Fruit fly (Drosophila melanogaster) whole organism, embryonic: Measurements from ENCODE around the gene Acp32CD.

Experiments
- Ada2b ChIP-seq: fragments of 200-800 bp; sonication (Bioruptor generic); IDR thresholded peaks from 2 replicates; pipeline ENCODE4 v1.3.6; 2022; ENCODE audit warnings: missing biosample characterization, missing genetic modification characterization
- Adf1 ChIP-seq: fragments of 200-800 bp; sonication (Bioruptor generic); IDR thresholded peaks from 2 replicates; pipeline ENCODE4 v1.3.6; 2022; ENCODE audit warnings: missing biosample characterization, missing genetic modification characterization
- Antp ChIP-seq: fragments of 200-800 bp; sonication (Bioruptor generic); optimal IDR thresholded peaks from 3 replicates; lab custom pipeline; 2016; ENCODE audit warnings: missing biosample characterization, missing genetic modification characterization
- CG10209 ChIP-seq: fragments of 200-800 bp; sonication (Bioruptor generic); optimal IDR thresholded peaks from 3 replicates; lab custom pipeline; 2017; ENCODE audit warnings: missing biosample characterization, mild to moderate bottlenecking, missing genetic modification characterization, missing genetic modification reagents
- CG10654 ChIP-seq: fragments of 200-800 bp; sonication (Bioruptor generic); optimal IDR thresholded peaks from 2 replicates; lab custom pipeline; 2016; ENCODE audit warnings: missing biosample characterization, missing genetic modification characterization
- CG10979 ChIP-seq: fragments of 200-800 bp; sonication (Bioruptor generic); optimal IDR thresholded peaks from 2 replicates; lab custom pipeline; 2018; ENCODE audit warnings: missing biosample characterization, mild to moderate bottlenecking, missing genetic modification characterization, moderate library complexity
- CG13624 ChIP-seq: fragments of 200-800 bp; sonication (Bioruptor generic); optimal IDR thresholded peaks from 2 replicates; lab custom pipeline; 2016; ENCODE audit warnings: missing biosample characterization, missing genetic modification characterization
- CG14050 ChIP-seq: fragments of 200-800 bp; sonication (Bioruptor generic); IDR thresholded peaks from 3 replicates; pipeline ENCODE4 v1.3.6; 2022; ENCODE audit warnings: missing biosample characterization, missing genetic modification characterization
- CG15514 ChIP-seq: fragments of 200-800 bp; sonication (Bioruptor generic); optimal IDR thresholded peaks from 3 replicates; lab custom pipeline; 2017; ENCODE audit warnings: missing biosample characterization, missing genetic modification characterization, mild to moderate bottlenecking, moderate library complexity, missing genetic modification reagents
- CG17802 ChIP-seq: fragments of 200-800 bp; sonication (Bioruptor generic); optimal IDR thresholded peaks from 2 replicates; lab custom pipeline; 2018; ENCODE audit warnings: missing biosample characterization, mild to moderate bottlenecking, missing genetic modification characterization, moderate library complexity
- CG18011 ChIP-seq: fragments of 200-800 bp; sonication (Bioruptor generic); optimal IDR thresholded peaks from 2 replicates; lab custom pipeline; 2017; ENCODE audit warnings: missing biosample characterization, missing genetic modification characterization, mild to moderate bottlenecking, moderate library complexity, missing genotype
- CG2712 ChIP-seq: fragments of 200-800 bp; optimal IDR thresholded peaks from 3 replicates; lab custom pipeline; 2019; ENCODE audit warnings: missing biosample characterization, mild to moderate bottlenecking, missing genetic modification characterization, moderate library complexity
- CG42726 ChIP-seq: fragments of 200-800 bp; sonication (Bioruptor generic); IDR thresholded peaks from 2 replicates; pipeline ENCODE4 v1.3.6; 2022; ENCODE audit warnings: missing biosample characterization, missing genetic modification characterization; ENCODE audit not compliant: partially characterized antibody
- CG6854 ChIP-seq: fragments of 200-800 bp; sonication (Bioruptor generic); optimal IDR thresholded peaks from 3 replicates; lab custom pipeline; 2017; ENCODE audit warnings: missing biosample characterization, mild to moderate bottlenecking, missing genetic modification characterization
- CG7271 ChIP-seq: fragments of 200-800 bp; sonication (Bioruptor generic); optimal IDR thresholded peaks from 2 replicates; lab custom pipeline; 2018; ENCODE audit warnings: missing biosample characterization, mild to moderate bottlenecking, missing genetic modification characterization, moderate library complexity
- CkIIα-i1 ChIP-seq: fragments of 200-800 bp; sonication (Bioruptor generic); IDR thresholded peaks from 2 replicates; pipeline ENCODE4 v1.3.6; 2022; ENCODE audit warnings: missing biosample characterization, missing genetic modification characterization
- Dek ChIP-seq: fragments of 200-800 bp; sonication (Bioruptor generic); optimal IDR thresholded peaks from 3 replicates; lab custom pipeline; 2019; ENCODE audit warnings: missing biosample characterization, mild to moderate bottlenecking, missing genetic modification characterization, moderate library complexity
- ERR ChIP-seq: fragments of 200-800 bp; sonication (Bioruptor generic); optimal IDR thresholded peaks from 2 replicates; lab custom pipeline; 2016; ENCODE audit warnings: missing biosample characterization, missing genetic modification characterization
- Elba2 ChIP-seq: fragments of 200-800 bp; sonication (Bioruptor generic); optimal IDR thresholded peaks from 3 replicates; lab custom pipeline; 2016; ENCODE audit warnings: missing biosample characterization, missing genetic modification characterization
- Ets65A ChIP-seq: fragments of 200-800 bp; sonication (Bioruptor generic); peaks from one replicate; lab custom pipeline; 2016; ENCODE audit warnings: missing biosample characterization, missing genetic modification characterization
- H2.0 ChIP-seq: fragments of 200-800 bp; sonication (Bioruptor generic); IDR thresholded peaks from 2 replicates; pipeline ENCODE4 v1.3.6; 2022; ENCODE audit warnings: missing biosample characterization, missing genetic modification characterization
- Hand ChIP-seq: fragments of 200-800 bp; sonication (Bioruptor generic); optimal IDR thresholded peaks from 2 replicates; lab custom pipeline; 2017; ENCODE audit warnings: mild to moderate bottlenecking, missing biosample characterization, missing genetic modification reagents, missing genetic modification characterization
- HmgD ChIP-seq: fragments of 200-800 bp; sonication (Bioruptor generic); optimal IDR thresholded peaks from 3 replicates; lab custom pipeline; 2016; ENCODE audit warnings: missing biosample characterization, missing genetic modification characterization
- Hr39 ChIP-seq: fragments of >200 bp; optimal IDR thresholded peaks from 2 replicates; lab custom pipeline; 2017
- Nf-YC ChIP-seq: fragments of 200-800 bp; optimal IDR thresholded peaks from 3 replicates; lab custom pipeline; 2019; ENCODE audit warnings: missing biosample characterization, mild to moderate bottlenecking, missing genetic modification characterization, moderate library complexity
- Rfx ChIP-seq: fragments of 200-800 bp; sonication (Bioruptor generic); IDR thresholded peaks from 2 replicates; pipeline ENCODE4 v1.3.6; 2022; ENCODE audit warnings: missing biosample characterization, missing genetic modification characterization
- Xrp1 ChIP-seq: fragments of 200-800 bp; sonication (Bioruptor generic); IDR thresholded peaks from 2 replicates; pipeline ENCODE4 v1.3.6; 2022; ENCODE audit warnings: missing biosample characterization, missing genetic modification characterization
- amos ChIP-seq: fragments of 200-800 bp; sonication (Bioruptor generic); IDR thresholded peaks from 2 replicates; pipeline ENCODE4 v1.3.6; 2022; ENCODE audit warnings: missing biosample characterization, missing genetic modification characterization; ENCODE audit not compliant: partially characterized antibody
- ap ChIP-seq: fragments of 200-800 bp; sonication (Bioruptor generic); IDR thresholded peaks from 2 replicates; pipeline ENCODE4 v1.3.6; 2022; ENCODE audit warnings: missing biosample characterization, missing genetic modification characterization
- bab2 ChIP-seq: fragments of 200-800 bp; sonication (Bioruptor generic); optimal IDR thresholded peaks from 2 replicates; lab custom pipeline; 2016; ENCODE audit warnings: missing biosample characterization, missing genetic modification characterization
- br ChIP-seq: fragments of >200 bp; optimal IDR thresholded peaks from 2 replicates; lab custom pipeline; 2017
- chn ChIP-seq: fragments of 200-800 bp; sonication (Bioruptor generic); optimal IDR thresholded peaks from 2 replicates; lab custom pipeline; 2016; ENCODE audit warnings: missing biosample characterization, missing genetic modification characterization
- en ChIP-seq: fragments of 200-800 bp; sonication (Bioruptor generic); optimal IDR thresholded peaks from 2 replicates; lab custom pipeline; 2016; ENCODE audit warnings: missing biosample characterization, missing genetic modification characterization
- fd3F ChIP-seq: fragments of 200-800 bp; sonication (Bioruptor generic); optimal IDR thresholded peaks from 2 replicates; lab custom pipeline; 2018; ENCODE audit warnings: missing biosample characterization, mild to moderate bottlenecking, missing genetic modification characterization, moderate library complexity
- ftz-f1 ChIP-seq: fragments of 200-800 bp; sonication (Bioruptor generic); optimal IDR thresholded peaks from 2 replicates; lab custom pipeline; 2016; ENCODE audit warnings: missing biosample characterization, missing genetic modification characterization
- fu2 ChIP-seq: fragments of 200-800 bp; sonication (Bioruptor generic); optimal IDR thresholded peaks from 2 replicates; lab custom pipeline; 2016; ENCODE audit warnings: missing biosample characterization, missing genetic modification characterization
- ham ChIP-seq: fragments of 200-800 bp; sonication (Bioruptor generic); IDR thresholded peaks from 2 replicates; pipeline ENCODE4 v1.3.6; 2022; ENCODE audit warnings: missing biosample characterization, missing genetic modification characterization
- hb ChIP-seq: fragments of 200-800 bp; sonication (Bioruptor generic); IDR thresholded peaks from 3 replicates; pipeline ENCODE4 v1.3.6; 2022; ENCODE audit warnings: missing biosample characterization, missing genetic modification characterization; ENCODE audit not compliant: partially characterized antibody
- inv ChIP-seq: fragments of 200-800 bp; sonication (Bioruptor generic); IDR thresholded peaks from 2 replicates; pipeline ENCODE4 v1.3.6; 2022; ENCODE audit warnings: missing biosample characterization, missing genetic modification characterization; ENCODE audit not compliant: partially characterized antibody
- jumu ChIP-seq: fragments of 200-800 bp; sonication (Bioruptor generic); optimal IDR thresholded peaks from 3 replicates; lab custom pipeline; 2016; ENCODE audit warnings: missing biosample characterization, missing genetic modification characterization
- lilli ChIP-seq: fragments of 200-800 bp; sonication (Bioruptor generic); optimal IDR thresholded peaks from 3 replicates; lab custom pipeline; 2016; ENCODE audit warnings: missing biosample characterization, missing genetic modification characterization
- lola ChIP-seq, 3 experiments: fragments of >200 bp in 2 of 3; fragments of 200-800 bp in 1 of 3; sonication (Bioruptor generic) in 1 of 3; optimal IDR thresholded peaks; 2 replicates each; lab custom pipeline; 2017 to 2019; ENCODE audit warnings: missing biosample characterization in 3 of 3, missing genetic modification characterization in 3 of 3, mild to moderate bottlenecking in 1 of 3, moderate library complexity in 1 of 3
- mam ChIP-seq: fragments of 200-800 bp; sonication (Bioruptor generic); optimal IDR thresholded peaks from 3 replicates; lab custom pipeline; 2016; ENCODE audit warnings: missing biosample characterization, missing genetic modification characterization
- nau ChIP-seq: fragments of 200-800 bp; sonication (Bioruptor generic); optimal IDR thresholded peaks from 3 replicates; lab custom pipeline; 2017; ENCODE audit warnings: missing biosample characterization, mild to moderate bottlenecking, missing genetic modification characterization, missing genetic modification reagents
- nerfin-1 ChIP-seq: fragments of 200-800 bp; sonication (Bioruptor generic); optimal IDR thresholded peaks from 3 replicates; lab custom pipeline; 2019; ENCODE audit warnings: missing biosample characterization, mild to moderate bottlenecking, missing genetic modification characterization, moderate library complexity
- pb ChIP-seq: fragments of 200-800 bp; sonication (Bioruptor generic); optimal IDR thresholded peaks from 3 replicates; lab custom pipeline; 2016; ENCODE audit warnings: missing biosample characterization, missing genetic modification characterization
- pfk ChIP-seq: fragments of 200-800 bp; sonication (Bioruptor generic); optimal IDR thresholded peaks from 2 replicates; lab custom pipeline; 2018; ENCODE audit warnings: missing biosample characterization, mild to moderate bottlenecking, missing genetic modification characterization, moderate library complexity
- pros ChIP-seq: fragments of 200-800 bp; sonication (Bioruptor generic); optimal IDR thresholded peaks from 3 replicates; lab custom pipeline; 2019; ENCODE audit warnings: missing biosample characterization, mild to moderate bottlenecking, missing genetic modification characterization, moderate library complexity
- usp ChIP-seq: fragments of >200 bp; optimal IDR thresholded peaks from 2 replicates; lab custom pipeline; 2017; ENCODE audit warnings: missing biosample characterization, missing genetic modification characterization
- zf30C ChIP-seq: fragments of 200-800 bp; sonication (Bioruptor generic); optimal IDR thresholded peaks from 3 replicates; lab custom pipeline; 2018; ENCODE audit warnings: missing biosample characterization, mild to moderate bottlenecking, missing genetic modification characterization

Gene Acp32CD

dm6 chr2L:10967257-10968008 lies 48.0 kb upstream of the Acp32CD start (continued):
- TF ChIP-seq fu2 (no peak), br (lab: Kevin White, UChicago) (no peak), Hr39 (lab: Kevin White, UChicago) (no peak), jumu (no peak), nau (peak; percentile 40), CG15514 (peak; percentile 5), Xrp1 (GFP tag; lab: Robert Waterston, UW) (no peak), ERR (GFP tag; lab: Kevin White, UChicago) (peak; percentile 13), CG14050 (no peak), CG13624 (no peak), CG10209 (no peak), Antp (peak; percentile 11), hb (GFP tag; lab: Robert Waterston, UW) (peak; percentile 47; the same call in 1 of the 3 replicates), lola (GFP tag; optimal IDR thresholded peaks at IDR 0.05; lab: Kevin White, UChicago) (no peak), CG10654 (GFP tag; lab: Kevin White, UChicago) (no peak), HmgD (no peak), pros (GFP tag; lab: Kevin White, UChicago) (no peak), pb (GFP tag; lab: Kevin White, UChicago) (peak; percentile 27), lilli (GFP tag; lab: Kevin White, UChicago) (peak; percentile 23), bab2 (no peak), Ada2b (GFP tag; lab: Robert Waterston, UW) (no peak), ftz-f1 (GFP tag; lab: Kevin White, UChicago) (peak; percentile 63), CG10979 (tag; lab: Kevin White, UChicago) (peak; percentile 39), Rfx (GFP tag; lab: Robert Waterston, UW) (no peak; the same call in 1 of the 2 replicates), Adf1 (GFP tag; lab: Robert Waterston, UW) (peak; percentile 57), chn (GFP tag; lab: Kevin White, UChicago) (peak; percentile 29), zf30C (GFP tag; lab: Kevin White, UChicago) (no peak), CG2712 (peak; percentile 25), Ets65A (GFP tag; lab: Kevin White, UChicago) (no peak), H2.0 (GFP tag; lab: Robert Waterston, UW) (no peak), usp (GFP tag; lab: Kevin White, UChicago) (no peak), Dek (tag; lab: Kevin White, UChicago) (no peak), pfk (GFP tag; lab: Kevin White, UChicago) (no peak), ap (GFP tag; lab: Robert Waterston, UW) (no peak), nerfin-1 (no peak), ham (GFP tag; lab: Robert Waterston, UW) (no peak), CG42726 (GFP tag; lab: Robert Waterston, UW) (0 out of 2 replicates have a peak, but pooled peaks have one; percentile 40), Nf-YC (tag; lab: Kevin White, UChicago) (peak; percentile 94), CkIIα-i1 (GFP tag; lab: Robert Waterston, UW) (no peak), CG7271 (tag; lab: Kevin White, UChicago) (no peak), CG6854 (no peak), fd3F (GFP tag; lab: Kevin White, UChicago) (no peak), Hand (no peak), inv (no peak), CG18011 (GFP tag; lab: Kevin White, UChicago) (no peak), CG17802 (tag; lab: Kevin White, UChicago) (no peak), Elba2 (peak; percentile 78), amos (GFP tag; lab: Robert Waterston, UW) (no peak), mam (peak; percentile 24), en (no peak)
